Worm (Caenorhabditis elegans): ENCODE results near the gene C03A3.9.

The C03A3.9 gene

ce11 chrX:11316750-11317149 lies 49.9 kb downstream of the C03A3.9 start, which contains the start of gene nlp-57:
nlp-57 (plus strand) TSS chrX:11317050.
- TF ChIP-seq Y55F3AM.14 (GFP tag; optimal IDR thresholded peaks at IDR 0.05) (no peak), nhr-10 (tag; optimal IDR thresholded peaks at IDR 0.05) (no peak)

Measured in whole organism, L2 larva.